Fruit fly (Drosophila melanogaster): ENCODE results near the gene Cyp305a1.

Cyp305a1 gene

DNA sequence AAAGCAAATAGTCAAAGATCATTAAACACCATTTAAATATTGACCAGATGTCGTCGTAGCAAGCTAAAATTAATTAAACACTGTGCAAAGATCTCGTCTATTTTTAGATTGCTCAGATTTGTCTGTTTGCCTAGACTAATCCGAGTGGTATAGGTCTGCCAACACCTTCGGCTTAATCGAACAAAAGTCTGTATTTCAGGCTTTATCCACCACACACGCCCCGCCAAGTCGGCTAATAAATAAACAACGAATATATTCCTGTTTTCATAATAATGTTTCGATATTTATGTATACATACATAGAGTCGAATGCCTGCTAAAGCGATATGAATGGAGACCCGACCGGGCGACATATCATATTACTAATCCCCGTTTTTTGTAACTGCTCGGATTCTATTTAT lies 34.6 kb downstream of the Cyp305a1 start:
- TF ChIP-seq CG42726 (GFP tag; IDR thresholded peaks at IDR 0.05; ENCODE audit: partially characterized antibody) (no peak), Med (GFP tag) (peak; percentile 76), CG10543 (GFP tag; optimal IDR thresholded peaks at IDR 0.05) (peak; percentile 4), zen2 (GFP tag; IDR thresholded peaks at IDR 0.05; ENCODE audit: partially characterized antibody) (no peak), CG12769 (tag; optimal IDR thresholded peaks at IDR 0.05) (peak; percentile 58), CG13424 (tag; optimal IDR thresholded peaks at IDR 0.05) (no peak), CG13894 (tag; optimal IDR thresholded peaks at IDR 0.05) (peak; percentile 76), CG8290 (GFP tag; optimal IDR thresholded peaks at IDR 0.05) (no peak), CG8290 (tag; optimal IDR thresholded peaks at IDR 0.05) (peak in 1 of 2 experiments; percentile 24), Hmr (GFP tag; optimal IDR thresholded peaks at IDR 0.05) (peak; percentile 41), lab (GFP tag; optimal IDR thresholded peaks at IDR 0.05) (peak; percentile 33), Nf-YB (GFP tag; optimal IDR thresholded peaks at IDR 0.05) (no peak), PHDP (tag; optimal IDR thresholded peaks at IDR 0.05) (peak; percentile 18), D19A (tag; optimal IDR thresholded peaks at IDR 0.05) (no peak), CG13287 (GFP tag; IDR thresholded peaks at IDR 0.05; ENCODE audit: partially characterized antibody) (no peak), CG3281 (GFP tag; optimal IDR thresholded peaks at IDR 0.05) (peak; percentile 10)

- TF ChIP-seq Awh (GFP tag; IDR thresholded peaks at IDR 0.05) (no peak), CG12071 (GFP tag; optimal IDR thresholded peaks at IDR 0.05) (no peak), H2.0 (GFP tag; IDR thresholded peaks at IDR 0.05) (no peak), trem (tag; optimal IDR thresholded peaks at IDR 0.05) (no peak), gro (GFP tag; optimal IDR thresholded peaks at IDR 0.05) (peak; percentile 72), sd (tag; optimal IDR thresholded peaks at IDR 0.05) (peak; percentile 54), CG1024 (GFP tag; IDR thresholded peaks at IDR 0.05) (no peak), mirr (GFP tag; optimal IDR thresholded peaks at IDR 0.05) (peak; percentile 86), CG7745 (tag; optimal IDR thresholded peaks at IDR 0.05) (no peak), seq (GFP tag; IDR thresholded peaks at IDR 0.05) (no peak), dimm (GFP tag; IDR thresholded peaks at IDR 0.05) (no peak), h (optimal IDR thresholded peaks at IDR 0.05) (no peak), fd102C (GFP tag; optimal IDR thresholded peaks at IDR 0.05) (no peak), CG8765 (GFP tag; IDR thresholded peaks at IDR 0.05) (no peak), ken (GFP tag; IDR thresholded peaks at IDR 0.05) (no peak), ase (GFP tag; IDR thresholded peaks at IDR 0.05) (no peak), CG43689 (GFP tag; IDR thresholded peaks at IDR 0.05) (no peak), CG17186 (GFP tag; optimal IDR thresholded peaks at IDR 0.05) (no peak), CG7963 (GFP tag; IDR thresholded peaks at IDR 0.05; ENCODE audit: partially characterized antibody) (no peak), sisA (GFP tag; IDR thresholded peaks at IDR 0.05) (no peak), CG4820 (GFP tag; optimal IDR thresholded peaks at IDR 0.05) (no peak), CG17568 (GFP tag; optimal IDR thresholded peaks at IDR 0.05) (no peak), btn (GFP tag; optimal IDR thresholded peaks at IDR 0.05) (no peak), sqz (GFP tag; optimal IDR thresholded peaks at IDR 0.05) (peak; percentile 65), row (GFP tag; IDR thresholded peaks at IDR 0.05) (no peak), CG10565 (GFP tag; optimal IDR thresholded peaks at IDR 0.05) (no peak), ap (GFP tag; IDR thresholded peaks at IDR 0.05) (no peak), CG17802 (tag; optimal IDR thresholded peaks at IDR 0.05) (no peak), Dad (GFP tag; optimal IDR thresholded peaks at IDR 0.05) (no peak), CG3163 (GFP tag; optimal IDR thresholded peaks at IDR 0.05) (no peak), CG1529 (GFP tag; optimal IDR thresholded peaks at IDR 0.05) (no peak), Tbp (GFP tag; optimal IDR thresholded peaks at IDR 0.05) (no peak), tup (GFP tag; optimal IDR thresholded peaks at IDR 0.05) (no peak), CG16779 (GFP tag; IDR thresholded peaks at IDR 0.05) (no peak), pnt (GFP tag; optimal IDR thresholded peaks at IDR 0.05) (no peak)
Observed at dm6 chr3L:19777279-19777960, 35.7 kb downstream of the Cyp305a1 start.
